Worm (Caenorhabditis elegans) whole organism, midembryonic: ENCODE measurements around the gene lpd-7.
A peak's percentile ranks its signal among the peaks of the same experiment; 100 is the strongest.
"Not testable (repeated sequence)": the region's sequence is repeated elsewhere in the genome, so short reads cannot be mapped to it uniquely, and the experiment has no call there.

Experiments used
- T22C8.4 ChIP-seq: fragments of 200-800 bp; sonication (Bioruptor generic); IDR thresholded peaks from 2 replicates; pipeline ENCODE4 v1.3.6; 2022; ENCODE audit warnings: missing genetic modification characterization, missing compliant biosample characterization
- cog-1 ChIP-seq: sonication (generic microtip); optimal IDR thresholded peaks from 2 replicates; lab custom pipeline; 2016; ENCODE audit warnings: missing genetic modification characterization, missing compliant biosample characterization
- flt-1 ChIP-seq: fragments of 200-800 bp; sonication (Bioruptor generic); IDR thresholded peaks from 2 replicates; pipeline ENCODE4 v1.3.6; 2022; ENCODE audit warnings: missing genetic modification characterization, missing compliant biosample characterization
- klf-2 ChIP-seq: fragments of 200-800 bp; sonication (Bioruptor generic); conservative IDR thresholded peaks from 2 replicates; pipeline ENCODE4 v1.3.6; 2022; ENCODE audit warnings: missing genetic modification reagents, missing genetic modification characterization, missing compliant biosample characterization
- med-1 ChIP-seq: sonication (generic microtip); optimal IDR thresholded peaks from 2 replicates; lab custom pipeline; 2017; ENCODE audit warnings: missing genetic modification characterization, mild to moderate bottlenecking, missing compliant biosample characterization, antibody characterized with exemption, missing genetic modification reagents; ENCODE audit not compliant: insufficient read depth
- ref-1 ChIP-seq: fragments of 200-800 bp; sonication (Bioruptor generic); conservative IDR thresholded peaks from 2 replicates; pipeline ENCODE4 v1.3.6; 2022; ENCODE audit warnings: missing genetic modification reagents, missing genetic modification characterization, missing compliant biosample characterization
- tab-1 ChIP-seq: fragments of 200-800 bp; sonication (Bioruptor generic); IDR thresholded peaks from 2 replicates; pipeline ENCODE4 v1.3.6; 2022; ENCODE audit warnings: missing genetic modification characterization, missing compliant biosample characterization
- ztf-23 ChIP-seq: fragments of 200-800 bp; sonication (Bioruptor generic); IDR thresholded peaks from 2 replicates; pipeline ENCODE4 v1.3.6; 2022; ENCODE audit warnings: missing genetic modification reagents, missing genetic modification characterization, missing compliant biosample characterization
- ztf-29 ChIP-seq: fragments of 200-800 bp; sonication (Bioruptor generic); IDR thresholded peaks from 2 replicates; pipeline ENCODE4 v1.3.6; 2022; ENCODE audit warnings: missing genetic modification reagents, missing genetic modification characterization, missing compliant biosample characterization

The lpd-7 gene

ce11 chrIII:7584131-7584646, 11.0 kb downstream of the lpd-7 start, which contains the start of gene cup-5:
cup-5 (plus strand) TSS chrIII:7584181.
- TF ChIP-seq flt-1 (GFP tag; lab: Robert Waterston, UW) (0 out of 2 replicates have a peak, but pooled peaks have one; percentile 50), T22C8.4 (GFP tag; lab: Robert Waterston, UW) (no peak)

- TF ChIP-seq ztf-29 (no peak), flt-1 (GFP tag; lab: Robert Waterston, UW) (no peak), ref-1 (no peak), med-1 (GFP tag; lab: Kevin White, UChicago) (no peak), cog-1 (tag; lab: Kevin White, UChicago) (no peak), ztf-23 (GFP tag; lab: Robert Waterston, UW) (no peak), tab-1 (GFP tag; lab: Robert Waterston, UW) (no peak), T22C8.4 (GFP tag; lab: Robert Waterston, UW) (no peak), klf-2 (GFP tag; lab: Robert Waterston, UW) (no peak)
These were observed 15.1 kb downstream of the lpd-7 start, which contains the start of gene R13A5.15 for ce11 chrIII:7588214-7588613. R13A5.15 (minus strand) TSS chrIII:7588314.

- TF ChIP-seq ztf-23 (GFP tag; lab: Robert Waterston, UW) (no peak), klf-2 (GFP tag; lab: Robert Waterston, UW) (no peak), flt-1 (GFP tag; lab: Robert Waterston, UW) (no peak), ztf-29 (no peak), med-1 (GFP tag; lab: Kevin White, UChicago) (no peak), cog-1 (tag; lab: Kevin White, UChicago) (no peak), ref-1 (no peak), tab-1 (GFP tag; lab: Robert Waterston, UW) (no peak), T22C8.4 (GFP tag; lab: Robert Waterston, UW) (no peak)
These were observed 20.3 kb downstream of the lpd-7 start, which contains the start of gene R13A5.11 for ce11 chrIII:7593285-7593928. R13A5.11 (minus strand) TSS chrIII:7593335.

- not testable (repeated sequence) for TF ChIP-seq T22C8.4 (GFP tag; lab: Robert Waterston, UW); ztf-23 (GFP tag; lab: Robert Waterston, UW); med-1 (GFP tag; lab: Kevin White, UChicago)
These were observed 21.3 kb downstream of the lpd-7 start, which contains the start of gene Y80D4G.2 for ce11 chrIII:7594482-7594881. Y80D4G.2 (minus strand) TSS chrIII:7594582.

- TF ChIP-seq T22C8.4 (GFP tag; lab: Robert Waterston, UW) = no peak
These were observed 35.1 kb downstream of the lpd-7 start, which contains the start of gene T04A6.3 for ce11 chrIII:7608223-7608622. T04A6.3 (minus strand) TSS chrIII:7608323.

- TF ChIP-seq klf-2 (GFP tag; lab: Robert Waterston, UW) (no peak), T22C8.4 (GFP tag; lab: Robert Waterston, UW) (no peak)
These were observed 36.0 kb downstream of the lpd-7 start, which contains the start of gene nsph-4.3 for ce11 chrIII:7609168-7609567. nsph-4.3 (minus strand) TSS chrIII:7609268.

ce11 chrIII:7614530-7614929, 41.4 kb downstream of the lpd-7 start, which contains the start of gene T04A6.2:
T04A6.2 (plus strand) TSS chrIII:7614830.
- TF ChIP-seq tab-1 (GFP tag; lab: Robert Waterston, UW) (no peak), T22C8.4 (GFP tag; lab: Robert Waterston, UW) (no peak), med-1 (GFP tag; lab: Kevin White, UChicago) (no peak), ztf-29 (no peak)

- TF ChIP-seq ztf-23 (GFP tag; lab: Robert Waterston, UW) (no peak), med-1 (GFP tag; lab: Kevin White, UChicago) (no peak), ref-1 (no peak), ztf-29 (no peak), klf-2 (GFP tag; lab: Robert Waterston, UW) (no peak), flt-1 (GFP tag; lab: Robert Waterston, UW) (no peak), cog-1 (tag; lab: Kevin White, UChicago) (no peak), T22C8.4 (GFP tag; lab: Robert Waterston, UW) (no peak), tab-1 (GFP tag; lab: Robert Waterston, UW) (no peak)
These were observed 43.1 kb downstream of the lpd-7 start, which contains the start of gene T04A6.1 for ce11 chrIII:7616228-7616627. T04A6.1 (plus strand) TSS chrIII:7616528.

ce11 chrIII:7618294-7618693, 45.1 kb downstream of the lpd-7 start:
- TF ChIP-seq klf-2 (GFP tag; lab: Robert Waterston, UW) = no peak
- no peak for TF ChIP-seq med-1 (GFP tag; lab: Kevin White, UChicago)
- TF ChIP-seq flt-1 (GFP tag; lab: Robert Waterston, UW) = no peak
- TF ChIP-seq tab-1 (GFP tag; lab: Robert Waterston, UW) = no peak
- TF ChIP-seq ref-1 = no peak
- no peak for TF ChIP-seq cog-1 (tag; lab: Kevin White, UChicago)
- TF ChIP-seq ztf-29 = no peak
- TF ChIP-seq ztf-23 (GFP tag; lab: Robert Waterston, UW) = no peak
- no peak for TF ChIP-seq T22C8.4 (GFP tag; lab: Robert Waterston, UW)

- TF ChIP-seq med-1 (GFP tag; lab: Kevin White, UChicago) (no peak), ref-1 (no peak), ztf-29 (no peak), ztf-23 (GFP tag; lab: Robert Waterston, UW) (no peak), cog-1 (tag; lab: Kevin White, UChicago) (no peak), flt-1 (GFP tag; lab: Robert Waterston, UW) (no peak), tab-1 (GFP tag; lab: Robert Waterston, UW) (no peak), klf-2 (GFP tag; lab: Robert Waterston, UW) (no peak), T22C8.4 (GFP tag; lab: Robert Waterston, UW) (no peak)
These were observed 46.7 kb downstream of the lpd-7 start for ce11 chrIII:7619846-7620245.
